Fruit fly (Drosophila melanogaster) whole organism, embryonic: ENCODE data around the gene CG11164.

Experiments used
- Adf1 ChIP-seq: fragments of 200-800 bp; sonication (Bioruptor generic); IDR thresholded peaks from 2 replicates; pipeline ENCODE4 v1.3.6; 2022; ENCODE audit warnings: missing biosample characterization, missing genetic modification characterization
- Asciz ChIP-seq: fragments of 200-800 bp; sonication (Bioruptor generic); optimal IDR thresholded peaks from 2 replicates; lab custom pipeline; 2017; ENCODE audit warnings: missing biosample characterization, mild to moderate bottlenecking, missing genetic modification characterization, missing genetic modification reagents
- BtbVII ChIP-seq: fragments of 200-800 bp; sonication (Bioruptor generic); optimal IDR thresholded peaks from 3 replicates; lab custom pipeline; 2017; ENCODE audit warnings: missing biosample characterization, mild to moderate bottlenecking, missing genetic modification characterization
- CG10274 ChIP-seq: fragments of 200-800 bp; sonication (Bioruptor generic); optimal IDR thresholded peaks from 3 replicates; lab custom pipeline; 2017; ENCODE audit warnings: missing biosample characterization, mild to moderate bottlenecking, missing genetic modification characterization
- CG10431 ChIP-seq: fragments of 200-800 bp; sonication (Bioruptor generic); optimal IDR thresholded peaks from 3 replicates; lab custom pipeline; 2018; ENCODE audit warnings: missing biosample characterization, mild to moderate bottlenecking, missing genetic modification characterization
- CG10462 ChIP-seq: fragments of 200-800 bp; sonication (Bioruptor generic); optimal IDR thresholded peaks from 2 replicates; lab custom pipeline; 2016; ENCODE audit warnings: missing biosample characterization, missing genetic modification characterization
- CG10959 ChIP-seq: fragments of 200-800 bp; sonication (Bioruptor generic); IDR thresholded peaks from 2 replicates; pipeline ENCODE4 v1.3.6; 2022; ENCODE audit warnings: missing biosample characterization, missing genetic modification characterization
- CG11504 ChIP-seq: fragments of 200-800 bp; sonication (Bioruptor generic); optimal IDR thresholded peaks from 3 replicates; lab custom pipeline; 2019; ENCODE audit warnings: missing biosample characterization, mild to moderate bottlenecking, missing genetic modification characterization, moderate library complexity
- CG13296 ChIP-seq: fragments of 200-800 bp; sonication (Bioruptor generic); optimal IDR thresholded peaks from 3 replicates; lab custom pipeline; 2018; ENCODE audit warnings: missing biosample characterization, mild to moderate bottlenecking, missing genetic modification characterization
- CG13624 ChIP-seq: fragments of 200-800 bp; sonication (Bioruptor generic); optimal IDR thresholded peaks from 2 replicates; lab custom pipeline; 2016; ENCODE audit warnings: missing biosample characterization, missing genetic modification characterization
- CG14965 ChIP-seq: fragments of 200-800 bp; sonication (Bioruptor generic); optimal IDR thresholded peaks from 2 replicates; lab custom pipeline; 2016; ENCODE audit warnings: missing biosample characterization, missing genetic modification characterization, borderline replicate concordance
- CG15269 ChIP-seq: fragments of 200-800 bp; sonication (Bioruptor generic); optimal IDR thresholded peaks from 2 replicates; lab custom pipeline; 2018; ENCODE audit warnings: missing biosample characterization, mild to moderate bottlenecking, missing genetic modification characterization, moderate library complexity
- CG1529 ChIP-seq: fragments of 200-800 bp; sonication (Bioruptor generic); optimal IDR thresholded peaks from 3 replicates; lab custom pipeline; 2018; ENCODE audit warnings: missing biosample characterization, missing genetic modification characterization
- CG17186 ChIP-seq: fragments of 200-800 bp; sonication (Bioruptor generic); optimal IDR thresholded peaks from 3 replicates; lab custom pipeline; 2017; ENCODE audit warnings: missing biosample characterization, missing genetic modification reagents, missing genetic modification characterization
- CG2120 ChIP-seq: fragments of 200-800 bp; sonication (Bioruptor generic); optimal IDR thresholded peaks from 3 replicates; lab custom pipeline; 2016; ENCODE audit warnings: missing biosample characterization, missing genetic modification characterization
- CG2678 ChIP-seq: fragments of 200-800 bp; sonication (Bioruptor generic); optimal IDR thresholded peaks from 3 replicates; lab custom pipeline; 2019; ENCODE audit warnings: missing biosample characterization, mild to moderate bottlenecking, missing genetic modification characterization, moderate library complexity
- CG2712 ChIP-seq: fragments of 200-800 bp; optimal IDR thresholded peaks from 3 replicates; lab custom pipeline; 2019; ENCODE audit warnings: missing biosample characterization, mild to moderate bottlenecking, missing genetic modification characterization, moderate library complexity
- CG2875 ChIP-seq: fragments of 200-800 bp; sonication (Bioruptor generic); optimal IDR thresholded peaks from 2 replicates; lab custom pipeline; 2017; ENCODE audit warnings: missing biosample characterization, mild to moderate bottlenecking, missing genetic modification characterization, missing genetic modification reagents
- CG2889 ChIP-seq: fragments of 200-800 bp; sonication (Bioruptor generic); IDR thresholded peaks from 3 replicates; pipeline ENCODE4 v1.3.6; 2022; ENCODE audit warnings: missing biosample characterization, missing genetic modification characterization
- CG4707 ChIP-seq: fragments of 200-800 bp; sonication (Bioruptor generic); optimal IDR thresholded peaks from 2 replicates; lab custom pipeline; 2018; ENCODE audit warnings: missing biosample characterization, mild to moderate bottlenecking, missing genetic modification characterization, moderate library complexity
- CG7372 ChIP-seq: fragments of 200-800 bp; sonication (Bioruptor generic); IDR thresholded peaks from 2 replicates; pipeline ENCODE4 v1.3.6; 2022; ENCODE audit warnings: missing biosample characterization, missing genetic modification characterization
- CG8290 ChIP-seq, 3 experiments: fragments of 200-800 bp; sonication (Bioruptor generic); optimal IDR thresholded peaks; 2 replicates each; lab custom pipeline; 2016 to 2019; ENCODE audit warnings: missing biosample characterization in 3 of 3, missing genetic modification characterization in 3 of 3, mild to moderate bottlenecking in 2 of 3, moderate library complexity in 1 of 3
- CG9609 ChIP-seq: fragments of 200-800 bp; sonication (Bioruptor generic); optimal IDR thresholded peaks from 3 replicates; lab custom pipeline; 2016; ENCODE audit warnings: missing biosample characterization, missing genetic modification characterization
- CG9797 ChIP-seq: fragments of 200-800 bp; sonication (Bioruptor generic); optimal IDR thresholded peaks from 3 replicates; lab custom pipeline; 2018; ENCODE audit warnings: missing biosample characterization, mild to moderate bottlenecking, missing genetic modification characterization
- CG9876 ChIP-seq: fragments of 200-800 bp; sonication (Bioruptor generic); optimal IDR thresholded peaks from 2 replicates; lab custom pipeline; 2016; ENCODE audit warnings: missing biosample characterization, missing genetic modification characterization
- HHEX ChIP-seq: fragments of 200-800 bp; sonication (Bioruptor generic); optimal IDR thresholded peaks from 3 replicates; lab custom pipeline; 2017; ENCODE audit warnings: missing biosample characterization, mild to moderate bottlenecking, missing genetic modification characterization, missing genetic modification reagents
- HLH4C ChIP-seq: fragments of 200-800 bp; sonication (Bioruptor generic); IDR thresholded peaks from 3 replicates; pipeline ENCODE4 v1.3.6; 2022; ENCODE audit warnings: missing biosample characterization, missing genetic modification characterization; ENCODE audit not compliant: partially characterized antibody
- Hey ChIP-seq: fragments of 200-800 bp; sonication (Bioruptor generic); optimal IDR thresholded peaks from 3 replicates; lab custom pipeline; 2018; ENCODE audit warnings: missing biosample characterization, mild to moderate bottlenecking, missing genetic modification characterization
- Hr39 ChIP-seq: fragments of >200 bp; optimal IDR thresholded peaks from 2 replicates; lab custom pipeline; 2017
- Oli ChIP-seq: fragments of 200-800 bp; sonication (Bioruptor generic); optimal IDR thresholded peaks from 2 replicates; lab custom pipeline; 2018; ENCODE audit warnings: missing biosample characterization, mild to moderate bottlenecking, missing genetic modification characterization, moderate library complexity
- Ptx1 ChIP-seq: fragments of 200-800 bp; sonication (Bioruptor generic); IDR thresholded peaks from 2 replicates; pipeline ENCODE4 v1.3.6; 2022; ENCODE audit warnings: missing biosample characterization, missing genetic modification characterization
- Ssrp ChIP-seq: fragments of 200-800 bp; sonication (Bioruptor generic); optimal IDR thresholded peaks from 2 replicates; lab custom pipeline; 2018; ENCODE audit warnings: missing biosample characterization, mild to moderate bottlenecking, missing genetic modification characterization, moderate library complexity
- aop ChIP-seq: fragments of 200-800 bp; sonication (Bioruptor generic); IDR thresholded peaks from 2 replicates; pipeline ENCODE4 v1.3.6; 2022; ENCODE audit warnings: missing biosample characterization, missing genetic modification characterization
- ap ChIP-seq: fragments of 200-800 bp; sonication (Bioruptor generic); IDR thresholded peaks from 2 replicates; pipeline ENCODE4 v1.3.6; 2022; ENCODE audit warnings: missing biosample characterization, missing genetic modification characterization
- ash1 ChIP-seq: fragments of 200-800 bp; sonication (Bioruptor generic); optimal IDR thresholded peaks from 2 replicates; lab custom pipeline; 2018; ENCODE audit warnings: missing biosample characterization, mild to moderate bottlenecking, missing genetic modification characterization
- az2 ChIP-seq: fragments of 200-800 bp; sonication (Bioruptor generic); optimal IDR thresholded peaks from 3 replicates; lab custom pipeline; 2016; ENCODE audit warnings: missing biosample characterization, missing genetic modification characterization
- chm ChIP-seq: fragments of 200-800 bp; sonication (Bioruptor generic); IDR thresholded peaks from 2 replicates; pipeline ENCODE4 v1.3.6; 2022; ENCODE audit warnings: missing biosample characterization, missing genetic modification characterization
- danr ChIP-seq: fragments of 200-800 bp; sonication (Bioruptor generic); IDR thresholded peaks from 2 replicates; pipeline ENCODE4 v1.3.6; 2022; ENCODE audit warnings: missing biosample characterization, missing genetic modification characterization
- dmrt11E ChIP-seq: fragments of 200-800 bp; sonication (Bioruptor generic); optimal IDR thresholded peaks from 3 replicates; lab custom pipeline; 2018; ENCODE audit warnings: missing biosample characterization, mild to moderate bottlenecking, missing genetic modification characterization, moderate library complexity
- dpn ChIP-seq, 2 experiments: fragments of 200-800 bp; sonication (Bioruptor generic); optimal IDR thresholded peaks; 3 replicates each; lab custom pipeline; 2016; ENCODE audit warnings: missing biosample characterization in 2 of 2, missing genetic modification characterization in 2 of 2
- esg ChIP-seq: fragments of 200-800 bp; sonication (Bioruptor generic); conservative IDR thresholded peaks from 2 replicates; pipeline ENCODE4 v1.3.6; 2022; ENCODE audit warnings: missing biosample characterization, missing genetic modification characterization
- eve ChIP-seq, 2 experiments: fragments of >200 bp; optimal IDR thresholded peaks; 2 replicates each; lab custom pipeline; 2017; ENCODE audit warnings: missing biosample characterization in 2 of 2, missing genetic modification characterization in 2 of 2
- gem ChIP-seq: fragments of 200-800 bp; sonication (Bioruptor generic); optimal IDR thresholded peaks from 2 replicates; lab custom pipeline; 2019; ENCODE audit warnings: missing biosample characterization, mild to moderate bottlenecking, missing genetic modification characterization, moderate library complexity
- lab ChIP-seq: fragments of 200-800 bp; sonication (Bioruptor generic); optimal IDR thresholded peaks from 3 replicates; lab custom pipeline; 2017; ENCODE audit warnings: missing biosample characterization, missing genetic modification characterization, mild to moderate bottlenecking, moderate library complexity, missing genetic modification reagents
- nerfin-2 ChIP-seq: fragments of 200-800 bp; sonication (Bioruptor generic); IDR thresholded peaks from 2 replicates; pipeline ENCODE4 v1.3.6; 2022; ENCODE audit warnings: missing biosample characterization, missing genetic modification characterization; ENCODE audit not compliant: partially characterized antibody
- org-1 ChIP-seq: fragments of 200-800 bp; sonication (Bioruptor generic); optimal IDR thresholded peaks from 2 replicates; lab custom pipeline; 2017; ENCODE audit warnings: missing biosample characterization, missing genetic modification characterization
- run ChIP-seq: fragments of 200-800 bp; sonication (Bioruptor generic); optimal IDR thresholded peaks from 3 replicates; lab custom pipeline; 2018; ENCODE audit warnings: missing biosample characterization, mild to moderate bottlenecking, missing genetic modification characterization
- tna ChIP-seq: fragments of 200-800 bp; sonication (Bioruptor generic); IDR thresholded peaks from 2 replicates; pipeline ENCODE4 v1.3.6; 2022; ENCODE audit warnings: missing biosample characterization, missing genetic modification characterization; ENCODE audit not compliant: partially characterized antibody
- ttk ChIP-seq: fragments of 200-800 bp; sonication (Bioruptor generic); IDR thresholded peaks from 2 replicates; pipeline ENCODE4 v2.1.2; 2022; ENCODE audit warnings: missing biosample characterization, missing genetic modification characterization
- vvl ChIP-seq: fragments of 200-800 bp; sonication (Bioruptor generic); IDR thresholded peaks from 2 replicates; pipeline ENCODE4 v1.3.6; 2022; ENCODE audit warnings: missing biosample characterization, missing genetic modification characterization

Gene CG11164

DNA sequence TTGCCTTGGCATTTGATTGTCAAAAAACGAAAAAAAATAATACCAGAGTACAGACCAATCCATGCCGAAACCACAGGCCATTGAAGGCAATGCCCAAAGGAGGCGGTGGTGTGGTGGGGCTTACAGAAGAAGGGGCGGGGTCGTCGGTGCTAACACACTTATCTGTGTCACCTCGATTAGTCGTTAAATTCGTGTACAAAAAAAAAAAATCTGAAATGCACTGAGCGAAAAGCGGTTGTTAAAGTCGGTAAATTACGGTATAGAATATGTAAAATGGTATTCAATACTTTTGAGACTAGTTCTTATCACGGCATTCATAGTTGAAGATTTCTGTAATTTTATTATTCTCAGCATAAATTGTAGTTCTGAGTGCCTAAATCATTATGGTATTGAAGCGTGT lies 23.9 kb upstream of the CG11164 start (continued):
- TF ChIP-seq dpn (GFP tag; optimal IDR thresholded peaks at IDR 0.05; lab: Kevin White, UChicago) (peak; percentile 39 to 49), CG10462 (GFP tag; lab: Kevin White, UChicago) (no peak), esg (GFP tag; lab: Robert Waterston, UW) (peak; percentile 57), ap (peak; percentile 61), run (tag; lab: Kevin White, UChicago) (no peak), ttk (GFP tag; lab: Robert Waterston, UW) (peak; percentile 71), dmrt11E (tag; lab: Kevin White, UChicago) (peak; percentile 32), CG10431 (GFP tag; lab: Kevin White, UChicago) (no peak), Adf1 (GFP tag; lab: Robert Waterston, UW) (no peak), eve (GFP tag; optimal IDR thresholded peaks at IDR 0.05; lab: Kevin White, UChicago) (peak in 1 of 2 experiments; percentile 65), CG7372 (no peak), org-1 (GFP tag; lab: Kevin White, UChicago) (peak; percentile 8), CG2120 (peak; percentile 38), CG14965 (no peak), az2 (GFP tag; lab: Kevin White, UChicago) (peak; percentile 48), Ptx1 (GFP tag; lab: Robert Waterston, UW) (peak; percentile 79), CG15269 (tag; lab: Kevin White, UChicago) (peak; percentile 28), chm (GFP tag; lab: Robert Waterston, UW) (0 out of 2 replicates have a peak, but pooled peaks have one; percentile 59), CG9797 (GFP tag; lab: Kevin White, UChicago) (no peak), vvl (GFP tag; lab: Robert Waterston, UW) (peak; percentile 68), CG1529 (GFP tag; lab: Kevin White, UChicago) (no peak), CG4707 (GFP tag; lab: Kevin White, UChicago) (no peak), tna (no peak), Hr39 (lab: Kevin White, UChicago) (no peak), aop (no peak), CG9876 (GFP tag; lab: Kevin White, UChicago) (no peak), danr (GFP tag; lab: Robert Waterston, UW) (no peak), HHEX (GFP tag; lab: Kevin White, UChicago) (peak; percentile 53), nerfin-2 (no peak), HLH4C (no peak), Ssrp (tag; lab: Kevin White, UChicago) (peak; percentile 37), CG13296 (peak; percentile 12), CG2712 (peak; percentile 59), CG13624 (GFP tag; lab: Kevin White, UChicago) (peak; percentile 23), CG10274 (GFP tag; lab: Kevin White, UChicago) (no peak)

DNA sequence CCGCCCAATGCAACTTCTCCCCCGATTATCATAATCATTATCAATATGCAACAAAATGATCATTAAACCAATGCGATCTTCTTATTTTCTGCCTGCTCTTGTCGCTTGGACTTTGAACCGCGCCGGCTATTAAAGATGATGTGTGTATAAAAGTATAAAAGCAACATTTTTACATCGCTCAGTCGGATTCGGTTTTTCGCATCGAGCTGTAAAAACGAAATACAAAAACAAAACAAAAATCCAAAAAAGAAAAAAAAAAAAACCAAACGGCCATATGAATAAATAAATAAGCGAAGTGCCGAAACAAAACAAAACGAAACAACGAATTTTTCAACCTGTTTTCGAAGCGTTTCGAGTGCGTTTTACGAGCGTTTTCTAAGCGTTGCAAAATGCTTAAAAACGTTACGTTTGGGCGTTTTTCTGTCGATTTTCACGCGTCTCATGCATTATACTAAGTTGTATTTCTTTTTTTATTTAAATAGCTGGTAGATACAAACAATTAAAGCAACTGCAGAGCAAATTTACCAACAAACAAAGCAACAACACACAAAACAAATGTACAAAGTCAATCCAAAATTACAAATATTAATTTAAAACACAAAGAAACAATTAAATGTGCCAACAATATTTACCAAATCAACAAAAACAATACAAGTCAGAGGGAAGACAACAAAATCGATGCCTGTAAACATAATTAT lies 23.0 kb upstream of the CG11164 start:
- peak; percentile 78 for TF ChIP-seq Asciz (GFP tag; lab: Kevin White, UChicago)
- TF ChIP-seq CG9609 (GFP tag; lab: Kevin White, UChicago): no peak
- TF ChIP-seq CG10959 (GFP tag; lab: Robert Waterston, UW): no peak
- no peak for TF ChIP-seq CG8290 (GFP tag; optimal IDR thresholded peaks at IDR 0.05; lab: Kevin White, UChicago)
- TF ChIP-seq CG8290 (tag; optimal IDR thresholded peaks at IDR 0.05; lab: Kevin White, UChicago): no peak
- TF ChIP-seq BtbVII (GFP tag; lab: Kevin White, UChicago): peak; percentile 32
- TF ChIP-seq Oli: peak; percentile 24
- TF ChIP-seq Hey (tag; lab: Kevin White, UChicago): no peak
- TF ChIP-seq gem (tag; lab: Kevin White, UChicago): peak; percentile 67
- no peak for TF ChIP-seq ash1 (GFP tag; lab: Kevin White, UChicago)
- peak; percentile 54 for TF ChIP-seq CG4707 (GFP tag; lab: Kevin White, UChicago)
- no peak for TF ChIP-seq CG17186
- TF ChIP-seq CG2678: peak; percentile 63
- peak; percentile 44 for TF ChIP-seq CG11504 (tag; lab: Kevin White, UChicago)
- TF ChIP-seq lab (GFP tag; lab: Kevin White, UChicago): peak; percentile 51
- no peak for TF ChIP-seq CG2889 (GFP tag; lab: Robert Waterston, UW)
- TF ChIP-seq CG2875: peak; percentile 69
- TF ChIP-seq CG1529 (GFP tag; lab: Kevin White, UChicago): peak; percentile 25
